Worm (Caenorhabditis elegans) whole organism, late embryonic: ENCODE data around the gene msd-2.

ENCODE experiments used
- gmeb-2 ChIP-seq: sonication (generic microtip); optimal IDR thresholded peaks from 2 replicates; lab custom pipeline; 2016; ENCODE audit warnings: missing genetic modification characterization, inconsistent platforms, missing compliant biosample characterization
- hlh-13 ChIP-seq: fragments of 200-800 bp; sonication (Bioruptor generic); optimal IDR thresholded peaks from 2 replicates; lab custom pipeline; 2018; ENCODE audit warnings: mild to moderate bottlenecking, missing genetic modification characterization, missing compliant biosample characterization
- hlh-8 ChIP-seq: sonication (generic microtip); optimal IDR thresholded peaks from 2 replicates; lab custom pipeline; 2016; ENCODE audit warnings: missing genotype, missing genetic modification characterization, missing compliant biosample characterization
- pha-4 ChIP-seq: fragments of 150-350 bp; optimal IDR thresholded peaks from 2 replicates; lab custom pipeline; 2018; ENCODE audit warnings: missing biosample characterization, missing genetic modification reagents, missing genetic modification characterization
- pqm-1 ChIP-seq: sonication (generic microtip); optimal IDR thresholded peaks from 2 replicates; lab custom pipeline; 2016; ENCODE audit warnings: missing genetic modification characterization, missing compliant biosample characterization

DNA sequence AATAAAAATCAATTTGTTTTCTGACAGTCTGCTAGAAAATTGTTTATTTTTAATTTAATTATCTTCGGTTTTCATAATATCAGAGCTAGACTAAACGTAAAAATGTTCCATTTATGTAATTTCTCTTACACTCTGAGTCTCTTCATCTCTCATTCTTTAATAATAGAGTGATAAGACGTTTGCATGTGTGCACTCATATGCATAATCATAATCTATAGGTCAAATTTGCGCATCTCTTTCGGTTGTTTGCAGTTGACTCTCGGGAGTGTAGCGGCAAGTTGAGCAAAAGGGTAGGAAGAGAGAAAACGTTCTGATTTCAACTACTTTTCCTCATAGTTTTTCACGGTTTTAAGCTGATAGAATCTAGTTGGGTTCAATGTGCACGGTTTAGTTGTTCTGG lies 37.6 kb downstream of the msd-2 start:
- TF ChIP-seq pqm-1 (tag; lab: Kevin White, UChicago) (no peak), pha-4 (tag; lab: Kevin White, UChicago) (no peak), hlh-13 (GFP tag; lab: Kevin White, UChicago) (no peak), hlh-8 (no peak), gmeb-2 (tag; lab: Kevin White, UChicago) (no peak)
